Worm (Caenorhabditis elegans): ENCODE measurements around the gene R08D7.5.
"Not testable (repeated sequence)": the region's sequence is repeated elsewhere in the genome, so short reads cannot be mapped to it uniquely, and the experiment has no call there.

Gene R08D7.5

DNA sequence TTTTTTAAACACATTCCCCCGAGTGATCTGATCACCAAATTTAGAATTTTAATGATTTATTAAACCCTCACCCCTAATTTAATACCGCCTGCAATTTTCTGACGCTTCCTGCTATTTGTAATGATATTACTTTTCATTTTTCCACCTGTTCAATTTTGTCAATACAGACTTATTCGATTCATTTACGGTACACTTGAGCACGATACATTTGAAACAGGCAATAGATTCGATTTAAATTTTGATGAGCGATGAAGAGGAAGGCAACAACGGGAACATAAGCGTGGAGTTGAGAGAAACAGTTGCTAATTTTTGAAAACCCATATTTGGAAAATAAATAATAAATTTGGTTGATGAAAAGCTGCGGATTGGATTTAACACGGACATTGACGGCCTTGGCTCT lies 30.7 kb downstream of the R08D7.5 start:
- TF ChIP-seq med-1 (GFP tag; optimal IDR thresholded peaks at IDR 0.05; ENCODE audit: insufficient read depth), result no peak
- no peak for TF ChIP-seq ztf-23 (GFP tag; IDR thresholded peaks at IDR 0.05)
- TF ChIP-seq klf-2 (GFP tag; conservative IDR thresholded peaks at IDR 0.05), result no peak
- TF ChIP-seq flt-1 (GFP tag; IDR thresholded peaks at IDR 0.05), result no peak
- TF ChIP-seq T22C8.4 (GFP tag; IDR thresholded peaks at IDR 0.05), result no peak
- no peak for TF ChIP-seq cog-1 (tag; optimal IDR thresholded peaks at IDR 0.05)
- TF ChIP-seq tab-1 (GFP tag; IDR thresholded peaks at IDR 0.05), result no peak
- TF ChIP-seq ref-1 (GFP tag; conservative IDR thresholded peaks at IDR 0.05), result no peak
- TF ChIP-seq ztf-29 (GFP tag; IDR thresholded peaks at IDR 0.05), result no peak

DNA sequence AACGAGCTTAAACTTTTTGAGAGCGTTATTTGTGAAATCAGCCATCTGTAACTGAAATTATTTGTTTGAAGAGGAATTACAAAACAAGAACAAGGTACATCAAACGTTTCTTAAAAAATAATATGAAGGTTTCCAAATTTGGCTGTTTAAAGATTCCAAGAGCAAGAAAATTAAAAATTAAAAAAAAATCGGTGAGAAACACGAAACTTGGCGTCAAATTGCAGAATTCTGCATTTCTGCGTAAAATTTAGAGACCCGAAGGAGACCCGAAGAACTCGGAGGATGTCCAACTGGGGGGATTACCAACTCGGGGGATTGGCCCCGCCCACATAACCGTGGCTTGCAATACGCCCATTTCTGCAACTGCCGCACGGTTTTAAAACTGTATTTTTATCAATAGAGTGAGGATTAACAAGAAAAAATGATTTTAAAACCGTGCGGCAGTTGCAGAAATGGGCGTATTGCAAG lies 32.0 kb downstream of the R08D7.5 start, which contains the start of gene rab-6.1:
TSS of gene rab-6.1 (minus strand) at position 51 of the 468 bp plus-strand sequence.
- not testable (repeated sequence) for TF ChIP-seq tab-1 (GFP tag; IDR thresholded peaks at IDR 0.05); med-1 (GFP tag; optimal IDR thresholded peaks at IDR 0.05; ENCODE audit: insufficient read depth); ztf-29 (GFP tag; IDR thresholded peaks at IDR 0.05)

- no peak for TF ChIP-seq flt-1 (GFP tag; IDR thresholded peaks at IDR 0.05)
- TF ChIP-seq med-1 (GFP tag; optimal IDR thresholded peaks at IDR 0.05; ENCODE audit: insufficient read depth), result no peak
- 0 out of 2 replicates have a peak, but pooled peaks have one; percentile 7 for TF ChIP-seq tab-1 (GFP tag; IDR thresholded peaks at IDR 0.05)
- peak; percentile 20 for TF ChIP-seq cog-1 (tag; optimal IDR thresholded peaks at IDR 0.05)
- TF ChIP-seq ztf-23 (GFP tag; IDR thresholded peaks at IDR 0.05), result no peak
Measured at ce11 chrIII:9007183-9007582, 33.3 kb downstream of the R08D7.5 start.

DNA sequence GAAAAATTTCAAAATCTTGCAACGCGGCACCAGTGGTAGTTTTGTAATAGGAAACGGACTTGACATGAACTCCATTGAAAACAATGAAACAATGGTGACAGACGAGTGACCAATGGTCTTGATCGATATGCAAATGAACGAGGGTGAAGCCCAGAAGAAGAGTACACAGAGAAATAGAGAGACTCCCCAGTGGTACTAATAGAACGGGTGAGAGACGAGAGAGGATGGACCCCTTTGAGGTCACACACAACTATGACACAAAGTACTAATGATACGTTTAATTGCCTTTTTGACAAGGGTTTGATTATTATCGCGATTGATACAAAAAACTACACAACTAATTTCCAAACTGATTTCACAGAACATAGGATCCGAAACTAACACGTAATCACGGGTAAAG lies 36.1 kb downstream of the R08D7.5 start, which contains the start of gene F59B2.8:
TSS of gene F59B2.8 (minus strand) at position 151 of the 400 bp plus-strand sequence.
- TF ChIP-seq flt-1 (GFP tag; IDR thresholded peaks at IDR 0.05) (0 out of 2 replicates have a peak, but pooled peaks have one; percentile 54), ref-1 (GFP tag; conservative IDR thresholded peaks at IDR 0.05) (no peak), ztf-23 (GFP tag; IDR thresholded peaks at IDR 0.05) (no peak), ztf-29 (GFP tag; IDR thresholded peaks at IDR 0.05) (peak; percentile 23; the same call in 1 of the 2 replicates), T22C8.4 (GFP tag; IDR thresholded peaks at IDR 0.05) (no peak), med-1 (GFP tag; optimal IDR thresholded peaks at IDR 0.05; ENCODE audit: insufficient read depth) (no peak), klf-2 (GFP tag; conservative IDR thresholded peaks at IDR 0.05) (no peak), cog-1 (tag; optimal IDR thresholded peaks at IDR 0.05) (no peak), tab-1 (GFP tag; IDR thresholded peaks at IDR 0.05) (no peak)

DNA sequence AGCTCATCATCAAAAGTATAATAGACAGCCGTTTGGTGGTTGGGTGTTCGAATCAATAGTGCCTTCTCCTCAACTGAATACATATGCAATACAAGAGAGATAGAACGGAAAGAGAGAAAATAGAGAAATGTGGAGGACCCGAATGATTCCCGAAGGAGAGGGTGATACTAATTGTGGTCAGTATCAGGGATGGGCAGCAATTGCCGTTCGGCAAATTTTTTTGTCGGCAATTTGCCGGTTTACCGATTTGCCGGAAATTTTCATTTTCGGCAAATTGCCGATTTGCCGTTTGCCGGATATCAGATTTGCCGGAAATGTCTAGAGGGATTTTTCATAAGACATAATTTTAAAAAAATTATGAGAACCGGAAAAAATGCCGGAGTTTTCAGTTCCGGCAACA lies 38.4 kb downstream of the R08D7.5 start, which contains the start of gene F59B2.9:
TSS of gene F59B2.9 (minus strand) at position 101 of the 400 bp plus-strand sequence.
- TF ChIP-seq cog-1 (tag; optimal IDR thresholded peaks at IDR 0.05) (no peak), med-1 (GFP tag; optimal IDR thresholded peaks at IDR 0.05; ENCODE audit: insufficient read depth) (no peak), flt-1 (GFP tag; IDR thresholded peaks at IDR 0.05) (no peak), klf-2 (GFP tag; conservative IDR thresholded peaks at IDR 0.05) (no peak), ref-1 (GFP tag; conservative IDR thresholded peaks at IDR 0.05) (no peak), T22C8.4 (GFP tag; IDR thresholded peaks at IDR 0.05) (no peak), tab-1 (GFP tag; IDR thresholded peaks at IDR 0.05) (no peak), ztf-29 (GFP tag; IDR thresholded peaks at IDR 0.05) (no peak), ztf-23 (GFP tag; IDR thresholded peaks at IDR 0.05) (no peak)

ce11 chrIII:9017181-9017651 lies 43.3 kb downstream of the R08D7.5 start, which contains the start of gene F59B2.12:
TSS of gene F59B2.12 (plus strand) at chrIII:9017601.
- TF ChIP-seq med-1 (GFP tag; optimal IDR thresholded peaks at IDR 0.05; ENCODE audit: insufficient read depth), result no peak
- TF ChIP-seq tab-1 (GFP tag; IDR thresholded peaks at IDR 0.05), result no peak
- no peak for TF ChIP-seq cog-1 (tag; optimal IDR thresholded peaks at IDR 0.05)
- TF ChIP-seq flt-1 (GFP tag; IDR thresholded peaks at IDR 0.05), result no peak
- no peak for TF ChIP-seq ztf-23 (GFP tag; IDR thresholded peaks at IDR 0.05)

DNA sequence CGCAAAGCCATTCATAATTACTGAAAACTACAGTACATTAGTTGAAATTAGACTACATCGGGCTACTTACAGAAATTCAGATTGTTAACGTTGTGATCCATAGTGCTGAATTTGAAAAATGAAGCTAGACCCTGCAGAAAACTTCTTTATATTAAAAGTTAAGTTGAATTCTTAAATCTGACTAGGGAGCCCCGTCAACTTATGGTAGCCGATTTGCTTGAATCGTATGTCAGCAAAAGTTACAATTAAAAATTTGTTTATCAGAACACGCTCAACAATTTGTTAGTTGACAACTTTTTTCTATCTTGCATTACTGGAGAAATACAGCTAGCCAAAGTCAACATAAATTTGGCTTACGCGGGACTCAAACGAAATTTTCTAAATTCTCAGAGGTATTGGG lies 48.6 kb downstream of the R08D7.5 start, which contains the start of gene F59B2.14:
TSS of gene F59B2.14 (minus strand) at position 101 of the 400 bp plus-strand sequence.
- TF ChIP-seq T22C8.4 (GFP tag; IDR thresholded peaks at IDR 0.05) (no peak), flt-1 (GFP tag; IDR thresholded peaks at IDR 0.05) (no peak), tab-1 (GFP tag; IDR thresholded peaks at IDR 0.05) (no peak), med-1 (GFP tag; optimal IDR thresholded peaks at IDR 0.05; ENCODE audit: insufficient read depth) (no peak)

DNA sequence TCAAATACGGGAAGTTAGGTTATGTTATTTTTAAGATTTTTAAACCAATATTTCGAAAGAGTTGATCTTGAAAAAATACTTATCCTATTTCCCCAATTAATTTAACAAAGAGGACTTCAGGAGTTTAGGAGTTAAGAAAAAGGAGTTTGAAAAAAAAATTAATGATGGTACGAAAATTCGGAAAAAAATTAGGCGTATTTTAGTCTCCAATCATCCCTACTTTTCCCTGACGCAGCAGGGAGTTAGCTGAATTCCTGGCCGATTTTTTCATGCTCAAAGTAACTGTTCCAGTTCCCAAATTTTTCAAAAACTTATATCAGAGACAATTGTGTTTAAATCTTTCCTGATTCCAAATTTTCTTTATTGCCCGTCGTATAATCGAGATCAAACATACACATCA lies 49.7 kb downstream of the R08D7.5 start:
- TF ChIP-seq ref-1 (GFP tag; conservative IDR thresholded peaks at IDR 0.05) (no peak), tab-1 (GFP tag; IDR thresholded peaks at IDR 0.05) (no peak), T22C8.4 (GFP tag; IDR thresholded peaks at IDR 0.05) (no peak), ztf-23 (GFP tag; IDR thresholded peaks at IDR 0.05) (no peak), klf-2 (GFP tag; conservative IDR thresholded peaks at IDR 0.05) (no peak), med-1 (GFP tag; optimal IDR thresholded peaks at IDR 0.05; ENCODE audit: insufficient read depth) (no peak), flt-1 (GFP tag; IDR thresholded peaks at IDR 0.05) (no peak), ztf-29 (GFP tag; IDR thresholded peaks at IDR 0.05) (no peak), cog-1 (tag; optimal IDR thresholded peaks at IDR 0.05) (no peak)

Measured in whole organism, midembryonic.